Fruit fly (Drosophila melanogaster) whole organism, embryonic: ENCODE measurements around the gene dpr15.

Source experiments
- CG15601 ChIP-seq: fragments of 200-800 bp; sonication (Bioruptor generic); optimal IDR thresholded peaks from 3 replicates; lab custom pipeline; 2019; ENCODE audit warnings: missing biosample characterization, mild to moderate bottlenecking, missing genetic modification characterization, moderate library complexity
- Sin3A ChIP-seq: fragments of >200 bp; optimal IDR thresholded peaks from 2 replicates; lab custom pipeline; 2018
- abd-A ChIP-seq: fragments of 200-800 bp; sonication (Bioruptor generic); optimal IDR thresholded peaks from 3 replicates; lab custom pipeline; 2019; ENCODE audit warnings: missing biosample characterization, mild to moderate bottlenecking, missing genetic modification characterization, moderate library complexity
- ham ChIP-seq: fragments of 200-800 bp; sonication (Bioruptor generic); IDR thresholded peaks from 2 replicates; pipeline ENCODE4 v1.3.6; 2022; ENCODE audit warnings: missing biosample characterization, missing genetic modification characterization
- nmo ChIP-seq: fragments of 200-800 bp; sonication (Bioruptor generic); optimal IDR thresholded peaks from 2 replicates; lab custom pipeline; 2018; ENCODE audit warnings: missing biosample characterization, mild to moderate bottlenecking, missing genetic modification characterization, moderate library complexity

DNA sequence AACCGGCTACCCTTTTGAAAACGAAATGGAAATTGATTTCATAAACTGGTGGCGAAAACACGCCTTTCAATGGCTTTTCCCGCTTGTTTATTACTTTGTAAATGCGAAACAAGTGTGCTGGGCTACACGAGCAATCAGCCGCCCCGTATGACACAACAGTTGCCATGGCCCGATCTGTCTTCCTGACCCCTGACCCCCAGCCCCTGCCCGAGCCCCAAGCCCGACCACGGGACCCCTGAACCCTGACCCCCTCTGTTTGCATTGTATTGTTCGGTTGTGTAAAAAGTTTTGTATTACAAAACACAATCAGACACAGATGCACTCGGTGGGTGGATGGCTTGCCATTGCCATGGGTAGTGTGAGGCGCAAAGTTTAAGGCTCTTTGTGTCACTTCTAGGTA lies 27.2 kb upstream of the dpr15 start:
- no peak for TF ChIP-seq abd-A
- no peak for TF ChIP-seq CG15601 (tag; lab: Kevin White, UChicago)
- TF ChIP-seq nmo (GFP tag; lab: Kevin White, UChicago), result no peak
- no peak for TF ChIP-seq Sin3A (lab: Kevin White, UChicago)
- TF ChIP-seq ham (GFP tag; lab: Robert Waterston, UW), result no peak
